Worm (Caenorhabditis elegans): ENCODE data around the gene F22F7.2.

DNA sequence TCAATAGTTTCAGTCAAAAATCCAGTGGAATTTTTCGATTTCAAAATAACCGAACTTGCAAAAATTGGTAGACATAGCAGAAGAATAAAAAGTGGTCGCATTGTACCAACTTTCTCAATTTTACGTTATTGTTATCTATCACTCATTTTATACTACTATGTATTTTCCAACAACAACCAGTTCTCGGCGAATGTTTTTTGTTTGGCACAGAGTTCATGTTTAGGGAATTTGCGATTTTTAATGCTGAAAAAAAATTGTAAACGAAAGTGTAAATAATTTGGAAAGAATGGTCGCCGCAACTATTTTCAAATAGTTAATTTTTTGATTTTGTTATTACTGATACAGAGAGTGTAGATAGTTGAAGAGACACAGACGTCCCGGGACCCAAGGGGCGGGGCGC lies 26.9 kb downstream of the F22F7.2 start, which contains the start of gene C45H4.21:
- TF ChIP-seq tra-4 (tag; optimal IDR thresholded peaks at IDR 0.05) (no peak), hmg-4 (GFP tag; optimal IDR thresholded peaks at IDR 0.05) (no peak)

All from whole organism, early embryonic.